Fruit fly (Drosophila melanogaster) whole organism, embryonic: ENCODE measurements around the gene Evi5.

ENCODE experiments used
- CG11504 ChIP-seq: fragments of 200-800 bp; sonication (Bioruptor generic); optimal IDR thresholded peaks from 3 replicates; lab custom pipeline; 2019; ENCODE audit warnings: missing biosample characterization, mild to moderate bottlenecking, missing genetic modification characterization, moderate library complexity
- chm ChIP-seq: fragments of 200-800 bp; sonication (Bioruptor generic); IDR thresholded peaks from 2 replicates; pipeline ENCODE4 v1.3.6; 2022; ENCODE audit warnings: missing biosample characterization, missing genetic modification characterization
- en ChIP-seq: fragments of 200-800 bp; sonication (Bioruptor generic); optimal IDR thresholded peaks from 2 replicates; lab custom pipeline; 2016; ENCODE audit warnings: missing biosample characterization, missing genetic modification characterization

dm6 chrX:11457149-11457548, 3.0 kb upstream of the Evi5 start:
- TF ChIP-seq en, result no peak
- no peak for TF ChIP-seq CG11504
- TF ChIP-seq chm, result no peak
